Fruit fly (Drosophila melanogaster) whole organism: ENCODE measurements around the gene pad.

Experiments
- CG8478 ChIP-seq: fragments of >200 bp; optimal IDR thresholded peaks from 2 replicates; lab custom pipeline; 2018; ENCODE audit warnings: inconsistent platforms
- Dll ChIP-seq: fragments of >200 bp; optimal IDR thresholded peaks from 2 replicates; lab custom pipeline; 2017
- EcR ChIP-seq, 2 experiments: fragments of >200 bp; optimal IDR thresholded peaks; 2 replicates each; lab custom pipeline; 2017; ENCODE audit warnings: missing biosample characterization in 2 of 2, missing genetic modification characterization in 2 of 2, missing genetic modification reagents in 2 of 2
- pan ChIP-seq: fragments of >200 bp; optimal IDR thresholded peaks from 2 replicates; lab custom pipeline; 2017
- psq ChIP-seq: fragments of >200 bp; optimal IDR thresholded peaks from 2 replicates; lab custom pipeline; 2017
- usp ChIP-seq: fragments of >200 bp; optimal IDR thresholded peaks from 2 replicates; lab custom pipeline; 2017; ENCODE audit warnings: missing biosample characterization, missing genetic modification characterization, mixed read lengths

pad gene

DNA sequence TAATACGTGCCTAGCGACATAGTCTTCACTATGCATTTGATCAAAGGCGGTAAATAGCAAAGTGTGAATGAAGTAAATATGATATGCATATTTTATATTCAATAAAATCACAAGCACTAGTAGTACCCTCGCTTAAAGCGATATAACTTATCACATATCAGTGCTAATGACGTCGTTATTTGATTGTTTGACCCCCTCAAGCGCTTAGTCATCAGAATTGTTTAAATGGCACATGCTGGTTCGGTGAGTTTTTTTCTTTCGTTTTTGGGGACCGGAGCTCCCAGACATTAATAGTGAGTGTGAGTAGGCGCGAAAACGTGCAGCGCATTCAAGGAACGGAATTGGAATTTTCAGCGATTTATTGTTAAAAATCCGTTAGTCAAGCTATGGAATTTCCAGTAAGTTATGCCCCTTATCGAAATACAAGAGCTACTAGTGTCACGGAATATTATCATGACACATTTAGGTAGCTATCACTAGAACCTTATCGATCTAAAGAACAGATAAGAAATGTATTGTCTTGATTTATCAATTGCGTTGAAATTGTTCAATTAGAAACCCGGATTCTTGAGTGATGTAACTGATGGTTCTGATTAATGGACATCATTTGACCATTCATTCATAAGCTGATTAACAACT lies 5.6 kb downstream of the pad start:
- TF ChIP-seq psq (lab: Kevin White, UChicago): no peak
- TF ChIP-seq usp (GFP tag; lab: Kevin White, UChicago): no peak
- no peak for TF ChIP-seq CG8478 (lab: Kevin White, UChicago)
- TF ChIP-seq Dll: no peak
- TF ChIP-seq EcR (GFP tag; optimal IDR thresholded peaks at IDR 0.05; lab: Kevin White, UChicago): no peak
- TF ChIP-seq pan (lab: Kevin White, UChicago): no peak

DNA sequence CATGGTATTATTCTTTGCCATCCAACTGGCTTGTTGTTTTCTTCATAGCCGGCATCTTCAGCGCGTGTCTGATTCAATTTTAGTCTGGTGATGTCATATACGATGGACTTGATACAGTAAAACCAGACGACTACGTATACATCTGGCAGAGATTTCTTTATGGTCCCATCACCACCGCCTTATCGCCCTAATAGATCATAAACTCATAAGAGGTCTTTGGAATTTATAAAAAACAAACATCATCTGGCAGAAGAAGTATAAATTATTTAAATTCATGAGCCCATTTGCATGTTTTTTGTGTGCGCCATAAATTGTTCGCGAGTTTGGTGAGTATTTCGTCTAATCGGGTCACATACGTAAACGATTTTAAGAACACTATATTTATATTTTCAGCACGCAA lies 6.2 kb downstream of the pad start:
- no peak for TF ChIP-seq psq (lab: Kevin White, UChicago)
- TF ChIP-seq pan (lab: Kevin White, UChicago): no peak
- TF ChIP-seq usp (GFP tag; lab: Kevin White, UChicago): no peak
- TF ChIP-seq EcR (GFP tag; optimal IDR thresholded peaks at IDR 0.05; lab: Kevin White, UChicago): no peak
- no peak for TF ChIP-seq CG8478 (lab: Kevin White, UChicago)

DNA sequence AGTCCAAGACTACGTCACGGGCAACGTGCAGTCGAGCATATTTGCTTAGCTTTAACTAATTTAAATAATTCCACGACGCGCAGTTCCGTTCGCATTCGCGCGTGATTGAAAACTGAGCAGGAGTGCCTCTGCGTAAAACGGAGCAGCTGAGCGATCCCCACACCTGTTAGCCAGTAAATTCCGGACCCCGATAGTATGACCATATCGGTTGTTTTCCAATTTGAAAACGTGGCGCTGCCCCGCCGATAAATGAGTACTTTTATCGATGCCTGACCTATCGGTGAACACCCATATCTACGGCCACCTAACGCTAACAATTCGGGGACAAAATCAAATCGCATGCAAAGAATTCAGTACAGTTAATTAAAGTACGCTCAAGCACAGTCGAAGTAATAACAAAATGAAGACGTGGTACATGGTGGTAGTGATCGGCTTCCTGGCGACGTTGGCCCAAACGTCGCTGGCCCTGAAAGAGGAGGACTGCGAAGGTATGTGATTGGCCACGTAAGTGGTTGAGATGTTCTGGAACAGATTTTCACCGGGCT lies 7.1 kb downstream of the pad start, which contains the start of the genes CG14879 and Manf:
TSS of gene CG14879 (minus strand) at position 116 of the 545 bp plus-strand sequence.
TSS of gene Manf (plus strand) at position 294 of the 545 bp plus-strand sequence.
- TF ChIP-seq Dll (no peak), pan (lab: Kevin White, UChicago) (no peak), psq (lab: Kevin White, UChicago) (no peak)

DNA sequence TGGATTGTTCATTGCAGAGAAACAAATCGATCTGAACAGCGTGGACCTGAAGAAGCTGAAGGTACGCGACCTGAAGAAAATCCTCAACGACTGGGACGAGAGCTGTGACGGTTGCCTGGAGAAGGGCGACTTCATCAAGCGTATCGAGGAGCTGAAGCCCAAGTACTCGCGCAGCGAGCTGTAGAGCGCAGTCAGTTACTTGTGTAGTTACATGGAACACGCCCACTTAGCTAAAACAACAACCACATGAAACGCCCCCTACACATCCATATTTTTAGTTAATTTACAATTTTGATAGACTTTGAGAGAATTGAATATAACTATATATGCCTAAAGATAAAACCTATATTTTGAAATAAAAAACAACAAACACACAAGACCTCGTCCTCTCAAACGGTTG lies 8.3 kb downstream of the pad start:
- TF ChIP-seq usp (GFP tag; lab: Kevin White, UChicago) (no peak), pan (lab: Kevin White, UChicago) (no peak), psq (lab: Kevin White, UChicago) (no peak), Dll (no peak), CG8478 (lab: Kevin White, UChicago) (no peak), EcR (GFP tag; optimal IDR thresholded peaks at IDR 0.05; lab: Kevin White, UChicago) (no peak)

DNA sequence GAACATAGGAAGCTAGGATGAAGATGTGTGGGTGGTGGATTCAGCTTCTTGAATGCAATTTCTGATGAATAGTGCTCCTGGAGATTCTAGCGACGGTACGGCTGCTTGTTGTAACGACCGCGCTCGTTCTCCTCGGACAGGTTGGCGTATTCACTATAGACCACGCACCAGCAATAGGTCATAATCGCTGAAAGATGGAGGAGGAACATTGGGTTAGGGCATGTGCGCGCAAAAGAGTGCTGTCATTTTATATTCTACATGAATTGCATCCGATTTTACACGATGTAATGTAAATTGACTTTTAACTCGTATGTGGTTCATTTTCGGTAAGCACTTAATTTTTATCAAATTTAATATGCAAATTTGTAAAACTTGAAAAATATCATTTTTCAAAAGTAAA lies 8.9 kb downstream of the pad start:
- TF ChIP-seq psq (lab: Kevin White, UChicago) (no peak), EcR (GFP tag; optimal IDR thresholded peaks at IDR 0.05; lab: Kevin White, UChicago) (no peak), Dll (no peak), usp (GFP tag; lab: Kevin White, UChicago) (no peak), CG8478 (lab: Kevin White, UChicago) (no peak), pan (lab: Kevin White, UChicago) (no peak)

DNA sequence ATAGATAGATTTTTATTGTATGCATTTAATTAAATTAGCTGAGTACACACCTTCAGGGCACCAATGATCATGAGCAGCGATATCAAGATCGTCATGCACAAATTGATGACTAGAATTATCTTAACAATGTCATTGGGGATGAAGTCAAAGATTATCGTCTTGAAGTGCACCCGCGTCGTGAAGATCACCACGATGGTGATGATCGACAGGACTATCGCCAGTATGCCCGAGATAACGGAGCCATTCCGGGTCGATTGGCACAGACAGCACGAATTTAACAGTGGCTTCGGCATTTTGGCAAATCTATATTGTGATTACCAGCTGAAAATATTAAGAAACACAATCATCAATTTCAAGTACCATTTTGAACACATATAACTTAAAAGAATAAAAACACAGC lies 9.9 kb downstream of the pad start:
- TF ChIP-seq Dll (no peak), usp (GFP tag; lab: Kevin White, UChicago) (no peak), EcR (GFP tag; optimal IDR thresholded peaks at IDR 0.05; lab: Kevin White, UChicago) (no peak), psq (lab: Kevin White, UChicago) (no peak), pan (lab: Kevin White, UChicago) (no peak), CG8478 (lab: Kevin White, UChicago) (no peak)

DNA sequence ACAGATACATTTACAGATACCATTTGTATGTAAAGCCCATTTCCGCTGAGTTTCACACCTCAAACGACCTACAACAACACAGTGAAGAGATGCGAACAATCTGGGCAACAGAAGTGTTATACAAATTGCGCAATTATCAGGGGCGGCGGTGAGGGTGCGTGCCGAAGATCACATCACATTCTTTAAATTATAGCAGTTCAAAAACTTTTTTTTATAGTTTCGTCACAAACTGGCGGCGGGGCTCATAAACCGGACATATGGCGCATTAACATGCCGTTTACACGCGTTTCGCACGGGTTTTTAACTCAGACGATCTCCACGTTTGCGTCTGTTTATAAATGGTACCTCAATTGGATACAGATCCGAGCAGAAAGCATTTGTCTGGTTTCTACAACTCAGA lies 11.1 kb downstream of the pad start:
- TF ChIP-seq usp (GFP tag; lab: Kevin White, UChicago) (no peak), CG8478 (lab: Kevin White, UChicago) (no peak), pan (lab: Kevin White, UChicago) (no peak), EcR (GFP tag; optimal IDR thresholded peaks at IDR 0.05; lab: Kevin White, UChicago) (no peak), Dll (no peak), psq (lab: Kevin White, UChicago) (no peak)

DNA sequence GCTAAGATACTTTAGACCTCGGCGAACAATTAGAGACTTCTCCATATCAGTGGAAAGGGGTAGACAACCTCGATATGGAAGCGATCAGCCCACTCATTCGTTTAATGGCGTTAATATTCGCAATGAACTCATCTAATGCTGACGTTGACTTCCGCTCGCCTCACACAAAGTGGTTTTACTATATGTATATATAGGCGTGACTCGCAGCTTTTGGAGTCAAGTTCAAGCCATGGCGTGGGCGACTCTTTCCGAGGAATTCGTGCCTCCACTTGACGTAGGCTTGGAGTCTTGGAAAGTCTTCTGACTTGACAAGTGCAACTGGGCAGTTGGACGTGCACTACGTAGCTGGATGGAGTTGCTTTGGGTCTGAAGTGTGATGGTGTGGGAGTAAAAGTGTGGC lies 11.6 kb downstream of the pad start:
- TF ChIP-seq usp (GFP tag; lab: Kevin White, UChicago) (no peak), CG8478 (lab: Kevin White, UChicago) (no peak), Dll (no peak), EcR (GFP tag; optimal IDR thresholded peaks at IDR 0.05; lab: Kevin White, UChicago) (no peak), psq (lab: Kevin White, UChicago) (no peak), pan (lab: Kevin White, UChicago) (no peak)

DNA sequence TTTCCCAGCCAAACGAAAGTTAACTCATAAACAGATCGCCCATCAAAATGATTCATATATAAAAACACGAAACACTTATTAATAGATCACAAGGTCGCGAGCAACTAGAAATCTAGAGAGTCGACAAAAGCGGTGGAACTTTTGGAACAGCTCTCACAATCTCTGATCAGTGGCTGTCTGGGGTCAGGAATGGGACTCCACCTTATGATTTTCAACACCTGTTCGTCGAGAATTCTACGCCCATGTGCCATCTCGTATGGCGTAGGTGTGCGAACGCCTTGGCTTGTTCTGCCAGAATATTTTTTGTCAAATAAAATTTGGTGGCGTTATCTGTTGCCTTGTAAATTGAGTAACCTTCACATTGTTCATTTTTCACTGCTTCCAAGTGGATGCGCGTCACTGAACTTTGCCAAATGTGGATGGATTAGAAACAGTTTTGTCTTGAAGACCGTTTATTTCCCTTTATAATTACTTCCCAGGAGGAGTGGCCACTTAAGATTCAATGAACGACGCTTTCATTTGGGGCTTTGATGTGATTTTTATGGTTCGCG lies 13.3 kb downstream of the pad start:
- TF ChIP-seq EcR (GFP tag; optimal IDR thresholded peaks at IDR 0.05; lab: Kevin White, UChicago) (no peak), pan (lab: Kevin White, UChicago) (no peak), Dll (no peak), CG8478 (lab: Kevin White, UChicago) (no peak), psq (lab: Kevin White, UChicago) (no peak), usp (GFP tag; lab: Kevin White, UChicago) (no peak)

DNA sequence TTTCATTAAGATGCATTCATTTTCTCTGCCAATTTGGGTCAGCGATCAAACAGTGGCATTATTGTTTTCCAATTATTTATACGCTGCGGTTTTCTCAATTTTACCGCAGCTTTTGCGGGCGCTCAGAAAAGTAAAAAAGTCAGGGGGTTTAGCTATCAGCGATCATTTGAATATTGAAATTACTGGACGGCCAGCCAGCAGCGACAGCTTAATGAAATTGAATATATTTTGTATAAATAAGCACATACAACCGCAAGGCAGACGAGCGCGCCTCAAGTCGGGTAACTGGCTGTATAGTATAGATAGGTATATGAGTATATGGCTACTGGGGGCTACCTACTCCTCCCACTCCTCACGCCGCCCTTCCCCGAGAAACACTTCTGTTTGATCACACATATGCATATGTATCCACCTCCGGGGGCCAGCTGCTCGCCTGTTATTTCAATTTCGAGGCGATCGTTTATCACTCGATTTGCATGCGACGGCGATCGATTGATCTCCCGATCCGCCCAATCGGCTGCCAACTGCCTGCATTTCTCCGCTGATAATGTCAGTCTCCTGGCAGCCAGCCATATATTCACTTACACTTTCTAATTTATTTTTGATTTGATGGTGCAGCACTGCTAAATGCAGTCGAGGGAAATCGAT lies 14.2 kb downstream of the pad start:
- no peak for TF ChIP-seq CG8478 (lab: Kevin White, UChicago)
- TF ChIP-seq psq (lab: Kevin White, UChicago): no peak
- no peak for TF ChIP-seq Dll
- TF ChIP-seq pan (lab: Kevin White, UChicago): no peak
- no peak for TF ChIP-seq EcR (GFP tag; optimal IDR thresholded peaks at IDR 0.05; lab: Kevin White, UChicago)
- TF ChIP-seq usp (GFP tag; lab: Kevin White, UChicago): no peak

DNA sequence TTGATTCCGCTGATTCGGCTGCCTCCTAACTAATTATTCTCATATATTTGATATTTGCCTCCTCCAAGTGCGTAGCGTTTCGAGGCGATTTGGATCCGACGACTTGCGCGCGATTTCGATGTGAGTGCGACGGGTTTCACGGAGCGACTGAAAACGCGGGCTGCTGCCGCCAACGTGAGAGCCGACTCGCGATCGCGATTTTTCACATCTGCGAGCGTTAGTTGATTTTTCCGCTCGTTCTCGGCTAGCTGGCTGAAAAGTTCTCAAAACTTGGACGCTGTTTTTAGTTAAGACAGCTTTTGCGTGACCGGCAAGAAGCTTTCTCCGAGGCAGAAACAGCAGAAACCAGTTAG lies 14.7 kb downstream of the pad start, which contains the start of gene CG10311:
TSS of gene CG10311 (minus strand) at position 153 of the 353 bp plus-strand sequence.
- no peak for TF ChIP-seq usp (GFP tag; lab: Kevin White, UChicago)
- TF ChIP-seq Dll: no peak
- no peak for TF ChIP-seq pan (lab: Kevin White, UChicago)
- no peak for TF ChIP-seq CG8478 (lab: Kevin White, UChicago)
- TF ChIP-seq psq (lab: Kevin White, UChicago): no peak
- no peak for TF ChIP-seq EcR (GFP tag; optimal IDR thresholded peaks at IDR 0.05; lab: Kevin White, UChicago)
